Fruit fly (Drosophila melanogaster): ENCODE results near the gene indra.

Gene indra

dm6 chr3L:1370939-1371338 is 28.7 kb upstream of the indra start (continued):
- no peak for TF ChIP-seq Oaz (GFP tag; IDR thresholded peaks at IDR 0.05)
- no peak for TF ChIP-seq Ravus (GFP tag; IDR thresholded peaks at IDR 0.05)
- TF ChIP-seq CG7928 (GFP tag; optimal IDR thresholded peaks at IDR 0.05) = no peak
- peak; percentile 43 for TF ChIP-seq sens (GFP tag)
- no peak for TF ChIP-seq luna (GFP tag; optimal IDR thresholded peaks at IDR 0.05)
- peak; percentile 18 for TF ChIP-seq CG8944 (GFP tag; optimal IDR thresholded peaks at IDR 0.05)
- no peak for TF ChIP-seq maf-S (GFP tag; optimal IDR thresholded peaks at IDR 0.05)
- no peak for TF ChIP-seq tup (GFP tag; optimal IDR thresholded peaks at IDR 0.05)
- no peak for TF ChIP-seq CG9932 (GFP tag; IDR thresholded peaks at IDR 0.05)
- TF ChIP-seq CG11723 (GFP tag; optimal IDR thresholded peaks at IDR 0.05) = no peak
- no peak for TF ChIP-seq CG17361 (GFP tag; IDR thresholded peaks at IDR 0.05)
- no peak for TF ChIP-seq salm (tag; optimal IDR thresholded peaks at IDR 0.05)
- no peak for TF ChIP-seq Six4 (GFP tag; optimal IDR thresholded peaks at IDR 0.05)
- peak; percentile 18 for TF ChIP-seq Hsf (GFP tag; optimal IDR thresholded peaks at IDR 0.05)
- TF ChIP-seq ind (GFP tag; optimal IDR thresholded peaks at IDR 0.05) = peak; percentile 14
- no peak for TF ChIP-seq ham (GFP tag; IDR thresholded peaks at IDR 0.05)
- TF ChIP-seq Doc2 (GFP tag; IDR thresholded peaks at IDR 0.05) = no peak
- no peak for TF ChIP-seq CG2116 (GFP tag; optimal IDR thresholded peaks at IDR 0.05)
- peak; percentile 24 for TF ChIP-seq CG12769 (tag; optimal IDR thresholded peaks at IDR 0.05)
- no peak for TF ChIP-seq dm (GFP tag; optimal IDR thresholded peaks at IDR 0.05)
- no peak for TF ChIP-seq CG12659 (GFP tag; optimal IDR thresholded peaks at IDR 0.05)
- peak; percentile 9 for TF ChIP-seq tin (GFP tag; optimal IDR thresholded peaks at IDR 0.05)
- TF ChIP-seq Sin3A (optimal IDR thresholded peaks at IDR 0.05) = no peak
- no peak for TF ChIP-seq emc (GFP tag; optimal IDR thresholded peaks at IDR 0.05)
- no peak for TF ChIP-seq shn (GFP tag; optimal IDR thresholded peaks at IDR 0.05)
- no peak for TF ChIP-seq CG9437 (GFP tag; optimal IDR thresholded peaks at IDR 0.05)
- TF ChIP-seq E2f2 (GFP tag; IDR thresholded peaks at IDR 0.05) = no peak
- peak; percentile 47 for TF ChIP-seq dmrt99B (tag; optimal IDR thresholded peaks at IDR 0.05)
- no peak for TF ChIP-seq da (GFP tag; optimal IDR thresholded peaks at IDR 0.05)
- TF ChIP-seq disco-r (GFP tag; optimal IDR thresholded peaks at IDR 0.05) = no peak
- no peak for TF ChIP-seq Ets97D (GFP tag; optimal IDR thresholded peaks at IDR 0.05)
- TF ChIP-seq CG1832 (GFP tag; optimal IDR thresholded peaks at IDR 0.05) = no peak
- TF ChIP-seq CG8089 (GFP tag; optimal IDR thresholded peaks at IDR 0.05) = no peak
- no peak for TF ChIP-seq pfk (GFP tag; optimal IDR thresholded peaks at IDR 0.05)
- TF ChIP-seq CG1529 (GFP tag; optimal IDR thresholded peaks at IDR 0.05) = no peak
- TF ChIP-seq CG12219 (GFP tag; optimal IDR thresholded peaks at IDR 0.05) = peak; percentile 11
- TF ChIP-seq MBD-R2 (GFP tag; IDR thresholded peaks at IDR 0.05) = no peak
- no peak for TF ChIP-seq lbe (GFP tag; optimal IDR thresholded peaks at IDR 0.05)
- TF ChIP-seq p53 (GFP tag; optimal IDR thresholded peaks at IDR 0.05) = no peak
- TF ChIP-seq CG11504 (tag; optimal IDR thresholded peaks at IDR 0.05) = peak; percentile 56
- TF ChIP-seq seq (GFP tag; IDR thresholded peaks at IDR 0.05) = no peak
- TF ChIP-seq sr (GFP tag; IDR thresholded peaks at IDR 0.05) = no peak
- TF ChIP-seq ab (GFP tag; optimal IDR thresholded peaks at IDR 0.05) = no peak
- no peak for TF ChIP-seq CG8281 (tag; optimal IDR thresholded peaks at IDR 0.05)
- TF ChIP-seq CG2199 (GFP tag; IDR thresholded peaks at IDR 0.05) = no peak
- no peak for TF ChIP-seq tap (tag; optimal IDR thresholded peaks at IDR 0.05)
- no peak for TF ChIP-seq trem (tag; optimal IDR thresholded peaks at IDR 0.05)
- no peak for TF ChIP-seq cwo (GFP tag; optimal IDR thresholded peaks at IDR 0.05)
- TF ChIP-seq ap (GFP tag; IDR thresholded peaks at IDR 0.05) = peak; percentile 29; the same call in 1 of the 2 replicates
- peak; percentile 57 for TF ChIP-seq CG17328 (GFP tag; IDR thresholded peaks at IDR 0.05)
- no peak for TF ChIP-seq D19A (tag; optimal IDR thresholded peaks at IDR 0.05)
- peak; percentile 18 for TF ChIP-seq CG9609 (GFP tag; optimal IDR thresholded peaks at IDR 0.05)
- TF ChIP-seq CrebB (tag; optimal IDR thresholded peaks at IDR 0.05) = no peak
- TF ChIP-seq tna (GFP tag; IDR thresholded peaks at IDR 0.05; ENCODE audit: partially characterized antibody) = no peak

Data from whole organism, embryonic.